Worm (Caenorhabditis elegans) whole organism, young adult: Measurements from ENCODE around the gene tag-241.

Source experiments
- B0336.3 ChIP-seq: fragments of 200-800 bp; sonication (Bioruptor generic); IDR thresholded peaks from 2 replicates; pipeline ENCODE4 v1.3.6; 2022; ENCODE audit warnings: missing genetic modification characterization, missing compliant biosample characterization
- D2030.7 ChIP-seq: fragments of 200-800 bp; sonication (Bioruptor generic); IDR thresholded peaks from 2 replicates; pipeline ENCODE4 v1.3.6; 2022; ENCODE audit warnings: missing genetic modification reagents, missing genetic modification characterization, missing compliant biosample characterization
- F57A8.1 ChIP-seq: fragments of 200-800 bp; sonication (Bioruptor generic); optimal IDR thresholded peaks from 2 replicates; lab custom pipeline; 2018; ENCODE audit warnings: mild to moderate bottlenecking, missing genetic modification characterization, moderate library complexity, missing compliant biosample characterization
- K11D2.4 ChIP-seq: fragments of 200-800 bp; sonication (Bioruptor generic); IDR thresholded peaks from 2 replicates; pipeline ENCODE4 v1.3.6; 2022; ENCODE audit warnings: missing genetic modification reagents, missing genetic modification characterization, missing compliant biosample characterization
- attf-5 ChIP-seq: fragments of 200-800 bp; sonication (Bioruptor generic); optimal IDR thresholded peaks from 2 replicates; lab custom pipeline; 2018; ENCODE audit warnings: mild to moderate bottlenecking, missing genetic modification characterization, missing compliant biosample characterization
- ceh-100 ChIP-seq: fragments of 200-800 bp; sonication (Bioruptor generic); IDR thresholded peaks from 2 replicates; pipeline ENCODE4 v1.3.6; 2022; ENCODE audit warnings: missing genetic modification reagents, missing genetic modification characterization, missing compliant biosample characterization
- ceh-79 ChIP-seq: sonication (generic microtip); optimal IDR thresholded peaks from 2 replicates; lab custom pipeline; 2017; ENCODE audit warnings: mild to moderate bottlenecking, missing genetic modification characterization, missing compliant biosample characterization
- die-1 ChIP-seq: sonication (generic microtip); optimal IDR thresholded peaks from 2 replicates; lab custom pipeline; 2016; ENCODE audit warnings: missing genotype, mild to moderate bottlenecking, missing genetic modification characterization, missing compliant biosample characterization
- dpff-1 ChIP-seq: sonication (generic microtip); optimal IDR thresholded peaks from 2 replicates; lab custom pipeline; 2017; ENCODE audit warnings: mild to moderate bottlenecking, missing genetic modification characterization, missing compliant biosample characterization
- ets-4 ChIP-seq: fragments of 200-800 bp; sonication (Bioruptor generic); optimal IDR thresholded peaks from 2 replicates; lab custom pipeline; 2018; ENCODE audit warnings: mild to moderate bottlenecking, missing genetic modification characterization, missing compliant biosample characterization
- hmg-20 ChIP-seq: fragments of 200-800 bp; sonication (Bioruptor generic); IDR thresholded peaks from 2 replicates; pipeline ENCODE4 v1.3.6; 2022; ENCODE audit warnings: missing genetic modification reagents, missing genetic modification characterization, missing compliant biosample characterization
- hrde-1 ChIP-seq: sonication (generic microtip); optimal IDR thresholded peaks from 2 replicates; lab custom pipeline; 2016; ENCODE audit warnings: missing genetic modification characterization, mild to moderate bottlenecking, missing compliant biosample characterization, moderate library complexity, missing genotype, missing genetic modification reagents, borderline replicate concordance
- let-526 ChIP-seq: fragments of 200-800 bp; sonication (Bioruptor generic); IDR thresholded peaks from 2 replicates; pipeline ENCODE4 v1.3.6; 2022; ENCODE audit warnings: missing genetic modification reagents, missing genetic modification characterization, missing compliant biosample characterization
- lin-40 ChIP-seq: sonication (generic microtip); optimal IDR thresholded peaks from 2 replicates; lab custom pipeline; 2016; ENCODE audit warnings: missing genetic modification characterization, mild to moderate bottlenecking, missing compliant biosample characterization, missing genotype, missing genetic modification reagents
- mxl-1 ChIP-seq: sonication (generic microtip); optimal IDR thresholded peaks from 2 replicates; lab custom pipeline; 2016; ENCODE audit warnings: missing genetic modification characterization, missing compliant biosample characterization
- rpc-1 ChIP-seq, 2 experiments: fragments of 150-350 bp in 1 of 2; sonication (generic microtip) in 1 of 2; optimal IDR thresholded peaks; 2 replicates each; lab custom pipeline; 2014 to 2018; ENCODE audit warnings: missing biosample characterization in 1 of 2, missing genetic modification characterization in 1 of 2, missing genetic modification reagents in 1 of 2, missing genotype in 1 of 2
- snpc-4 ChIP-seq, 5 experiments: fragments of 150-350 bp in 1 of 5; sonication (generic microtip) in 4 of 5; optimal IDR thresholded peaks; 2 replicates each; lab custom pipeline; 2014 to 2018; ENCODE audit warnings: missing genetic modification characterization in 5 of 5, missing biosample characterization in 3 of 5, antibody characterized with exemption in 2 of 5, mild to moderate bottlenecking in 2 of 5, missing compliant biosample characterization in 2 of 5, missing genotype in 2 of 5, moderate library complexity in 2 of 5, missing genetic modification reagents in 1 of 5
- tbp1 ChIP-seq: fragments of 200-800 bp; sonication (Bioruptor generic); optimal IDR thresholded peaks from 2 replicates; lab custom pipeline; 2018; ENCODE audit warnings: mild to moderate bottlenecking, missing genetic modification characterization, missing compliant biosample characterization
- xnd-1 ChIP-seq: sonication (generic microtip); optimal IDR thresholded peaks from 2 replicates; lab custom pipeline; 2016; ENCODE audit warnings: missing genotype, missing genetic modification reagents, missing genetic modification characterization, missing compliant biosample characterization

tag-241 gene

ce11 chrX:11885577-11885976, 61.8 kb downstream of the tag-241 start, which contains the start of gene Y62H9A.7:
Gene Y62H9A.7 (minus strand): TSS chrX:11885677.
- TF ChIP-seq ceh-79 (tag; lab: Kevin White, UChicago) (no peak), dpff-1 (tag; lab: Kevin White, UChicago) (no peak), K11D2.4 (no peak), hrde-1 (tag; lab: Kevin White, UChicago) (no peak), ceh-100 (GFP tag; lab: Robert Waterston, UW) (no peak), die-1 (tag; lab: Kevin White, UChicago) (no peak), let-526 (GFP tag; lab: Robert Waterston, UW) (no peak), ets-4 (GFP tag; lab: Kevin White, UChicago) (no peak), rpc-1 (optimal IDR thresholded peaks at IDR 0.05; lab: Kevin White, UChicago) (no peak), rpc-1 (tag; optimal IDR thresholded peaks at IDR 0.05; lab: Kevin White, UChicago) (no peak), B0336.3 (GFP tag; lab: Robert Waterston, UW) (no peak), mxl-1 (tag; lab: Kevin White, UChicago) (no peak), snpc-4 (GFP tag; optimal IDR thresholded peaks at IDR 0.05; lab: Kevin White, UChicago) (no peak), snpc-4 (tag; optimal IDR thresholded peaks at IDR 0.05; lab: Kevin White, UChicago) (no peak), attf-5 (GFP tag; lab: Kevin White, UChicago) (no peak), D2030.7 (GFP tag; lab: Robert Waterston, UW) (no peak), lin-40 (tag; lab: Kevin White, UChicago) (no peak), tbp1 (no peak), hmg-20 (no peak), F57A8.1 (GFP tag; lab: Kevin White, UChicago) (no peak), xnd-1 (tag; lab: Kevin White, UChicago) (no peak)
- TF ChIP-seq, all 124 proteins: peak for 0
